Fruit fly (Drosophila melanogaster): ENCODE data around the gene CG11696.
A peak's percentile ranks its signal among the peaks of the same experiment; 100 is the strongest.

Gene CG11696

dm6 chrX:11528026-11528702, 45.4 kb upstream of the CG11696 start (continued):
- peak; percentile 54 for TF ChIP-seq Fer3 (tag; optimal IDR thresholded peaks at IDR 0.05)
- peak; percentile 24 to 95 for TF ChIP-seq bsh (GFP tag; optimal IDR thresholded peaks at IDR 0.05)
- peak; percentile 71 for TF ChIP-seq Hr3 (GFP tag; optimal IDR thresholded peaks at IDR 0.05)
- no peak for TF ChIP-seq CG34224 (GFP tag; IDR thresholded peaks at IDR 0.05; ENCODE audit: partially characterized antibody)
- no peak for TF ChIP-seq insv (GFP tag; optimal IDR thresholded peaks at IDR 0.05)
- peak; percentile 66 for TF ChIP-seq tgo (GFP tag; IDR thresholded peaks at IDR 0.05)
- TF ChIP-seq CG8924 (tag; optimal IDR thresholded peaks at IDR 0.05): peak; percentile 87
- TF ChIP-seq Hmx (GFP tag; optimal IDR thresholded peaks at IDR 0.05): no peak
- TF ChIP-seq Meics (GFP tag; optimal IDR thresholded peaks at IDR 0.05): peak; percentile 21
- peak; percentile 87 for TF ChIP-seq trem (tag; optimal IDR thresholded peaks at IDR 0.05)
- TF ChIP-seq CG6654 (GFP tag; optimal IDR thresholded peaks at IDR 0.05): peak; percentile 64
- TF ChIP-seq CG33213 (GFP tag; optimal IDR thresholded peaks at IDR 0.05): peak; percentile 35
- no peak for TF ChIP-seq Sry-δ (GFP tag; optimal IDR thresholded peaks at IDR 0.05)
- peak; percentile 93 for TF ChIP-seq CG18262 (tag; optimal IDR thresholded peaks at IDR 0.05)
- TF ChIP-seq CG6689 (GFP tag; IDR thresholded peaks at IDR 0.05): peak; percentile 80
- TF ChIP-seq ATbp (GFP tag; optimal IDR thresholded peaks at IDR 0.05): peak; percentile 87
- no peak for TF ChIP-seq dm (GFP tag; optimal IDR thresholded peaks at IDR 0.05)
- peak; percentile 56 for TF ChIP-seq ind (GFP tag; optimal IDR thresholded peaks at IDR 0.05)
- TF ChIP-seq Mad (GFP tag; optimal IDR thresholded peaks at IDR 0.05): peak; percentile 30
- no peak for TF ChIP-seq CG7271 (tag; optimal IDR thresholded peaks at IDR 0.05)
- TF ChIP-seq B-H2 (GFP tag; optimal IDR thresholded peaks at IDR 0.05): no peak
- TF ChIP-seq sr (GFP tag; IDR thresholded peaks at IDR 0.05): no peak
- no peak for TF ChIP-seq abd-A (tag; optimal IDR thresholded peaks at IDR 0.05)
- TF ChIP-seq Stat92E (GFP tag; optimal IDR thresholded peaks at IDR 0.05): peak in 1 of 3 experiments; percentile 30
- TF ChIP-seq CHES-1-like (GFP tag; optimal IDR thresholded peaks at IDR 0.05): no peak
- TF ChIP-seq stc (GFP tag; IDR thresholded peaks at IDR 0.05): peak; percentile 36; the same call in 1 of the 2 replicates
- TF ChIP-seq Mrtf (GFP tag; IDR thresholded peaks at IDR 0.05): peak; percentile 71
- TF ChIP-seq PHDP (tag; optimal IDR thresholded peaks at IDR 0.05): peak; percentile 78
- TF ChIP-seq CG8089 (GFP tag; optimal IDR thresholded peaks at IDR 0.05): peak; percentile 28
- TF ChIP-seq CG33557 (GFP tag; optimal IDR thresholded peaks at IDR 0.05): peak; percentile 92
- peak; percentile 90 for TF ChIP-seq ara (GFP tag; IDR thresholded peaks at IDR 0.05)
- peak; percentile 17 for TF ChIP-seq Nf-YC (tag; optimal IDR thresholded peaks at IDR 0.05)
- TF ChIP-seq Optix (GFP tag; IDR thresholded peaks at IDR 0.05): peak; percentile 67; the same call in 2 of the 3 replicates
- TF ChIP-seq BEAF-32 (GFP tag; optimal IDR thresholded peaks at IDR 0.05): no peak
- TF ChIP-seq eve (GFP tag; optimal IDR thresholded peaks at IDR 0.05): peak in 1 of 2 experiments; percentile 87
- peak; percentile 60 for TF ChIP-seq CG14667 (GFP tag; IDR thresholded peaks at IDR 0.05)
- peak; percentile 60 for TF ChIP-seq CG4730 (GFP tag; IDR thresholded peaks at IDR 0.05)
- TF ChIP-seq CG2712 (tag; optimal IDR thresholded peaks at IDR 0.05): peak; percentile 93
- peak; percentile 82 for TF ChIP-seq CG13424 (tag; optimal IDR thresholded peaks at IDR 0.05)
- peak; percentile 56; the same call in 1 of the 2 replicates for TF ChIP-seq ttk (GFP tag; IDR thresholded peaks at IDR 0.05)
- TF ChIP-seq CG17186 (GFP tag; optimal IDR thresholded peaks at IDR 0.05): peak; percentile 35
- TF ChIP-seq unpg (GFP tag; optimal IDR thresholded peaks at IDR 0.05): peak; percentile 88
- no peak for TF ChIP-seq CG4282 (GFP tag; optimal IDR thresholded peaks at IDR 0.05)
- TF ChIP-seq nmo (GFP tag; optimal IDR thresholded peaks at IDR 0.05): peak; percentile 90
- peak; percentile 51; the same call in 1 of the 2 replicates for TF ChIP-seq seq (GFP tag; IDR thresholded peaks at IDR 0.05)
- TF ChIP-seq Deaf1 (tag; optimal IDR thresholded peaks at IDR 0.05): peak; percentile 45
- TF ChIP-seq prd (optimal IDR thresholded peaks at IDR 0.05): no peak
- peak; percentile 86 for TF ChIP-seq prd (GFP tag; IDR thresholded peaks at IDR 0.05)
- peak; percentile 88 for TF ChIP-seq CG17328 (GFP tag; IDR thresholded peaks at IDR 0.05)
- TF ChIP-seq pho (GFP tag; optimal IDR thresholded peaks at IDR 0.05): no peak

Data from whole organism, embryonic.